Fruit fly (Drosophila melanogaster) whole organism, embryonic: ENCODE results near the gene CG13074.

Experiments used
- BEAF-32 ChIP-seq: fragments of 200-800 bp; sonication (Bioruptor generic); optimal IDR thresholded peaks from 3 replicates; lab custom pipeline; 2017; ENCODE audit warnings: missing biosample characterization, missing genetic modification characterization, mild to moderate bottlenecking, moderate library complexity, missing genetic modification reagents
- Blimp-1 ChIP-seq: fragments of 200-800 bp; sonication (Bioruptor generic); optimal IDR thresholded peaks from 3 replicates; lab custom pipeline; 2018; ENCODE audit warnings: missing biosample characterization, missing genetic modification characterization, mild to moderate bottlenecking, moderate library complexity, missing genetic modification reagents
- CG10267 ChIP-seq: fragments of 200-800 bp; sonication (Bioruptor generic); optimal IDR thresholded peaks from 2 replicates; lab custom pipeline; 2018; ENCODE audit warnings: missing biosample characterization, mild to moderate bottlenecking, missing genetic modification characterization, moderate library complexity
- CG11504 ChIP-seq: fragments of 200-800 bp; sonication (Bioruptor generic); optimal IDR thresholded peaks from 3 replicates; lab custom pipeline; 2019; ENCODE audit warnings: missing biosample characterization, mild to moderate bottlenecking, missing genetic modification characterization, moderate library complexity
- CG11560 ChIP-seq: fragments of 200-800 bp; sonication (Bioruptor generic); IDR thresholded peaks from 3 replicates; pipeline ENCODE4 v1.3.6; 2022; ENCODE audit warnings: missing biosample characterization, missing genetic modification characterization
- CG14441 ChIP-seq: fragments of 200-800 bp; sonication (Bioruptor generic); IDR thresholded peaks from 2 replicates; pipeline ENCODE4 v1.3.6; 2022; ENCODE audit warnings: missing biosample characterization, missing genetic modification characterization
- CG14860 ChIP-seq: fragments of 200-800 bp; sonication (Bioruptor generic); IDR thresholded peaks from 3 replicates; pipeline ENCODE4 v1.3.6; 2022; ENCODE audit warnings: missing biosample characterization, missing genetic modification characterization; ENCODE audit not compliant: partially characterized antibody
- CG15269 ChIP-seq: fragments of 200-800 bp; sonication (Bioruptor generic); optimal IDR thresholded peaks from 2 replicates; lab custom pipeline; 2018; ENCODE audit warnings: missing biosample characterization, mild to moderate bottlenecking, missing genetic modification characterization, moderate library complexity
- CG15601 ChIP-seq: fragments of 200-800 bp; sonication (Bioruptor generic); optimal IDR thresholded peaks from 3 replicates; lab custom pipeline; 2019; ENCODE audit warnings: missing biosample characterization, mild to moderate bottlenecking, missing genetic modification characterization, moderate library complexity
- CG17328 ChIP-seq: fragments of 200-800 bp; sonication (Bioruptor generic); IDR thresholded peaks from 2 replicates; pipeline ENCODE4 v1.3.6; 2022; ENCODE audit warnings: missing biosample characterization, missing genetic modification characterization
- CG30020 ChIP-seq: fragments of 200-800 bp; optimal IDR thresholded peaks from 2 replicates; lab custom pipeline; 2019; ENCODE audit warnings: missing biosample characterization, mild to moderate bottlenecking, missing genetic modification characterization, moderate library complexity
- CG32767 ChIP-seq: fragments of 200-800 bp; sonication (Bioruptor generic); IDR thresholded peaks from 2 replicates; pipeline ENCODE4 v1.3.6; 2022; ENCODE audit warnings: missing biosample characterization, missing genetic modification characterization
- CG33557 ChIP-seq: fragments of 200-800 bp; sonication (Bioruptor generic); optimal IDR thresholded peaks from 2 replicates; lab custom pipeline; 2019; ENCODE audit warnings: missing biosample characterization, mild to moderate bottlenecking, missing genetic modification characterization, moderate library complexity
- CG34224 ChIP-seq: fragments of 200-800 bp; sonication (Bioruptor generic); IDR thresholded peaks from 3 replicates; pipeline ENCODE4 v1.3.6; 2022; ENCODE audit warnings: missing biosample characterization, missing genetic modification characterization; ENCODE audit not compliant: partially characterized antibody
- CG4282 ChIP-seq: fragments of 200-800 bp; sonication (Bioruptor generic); optimal IDR thresholded peaks from 2 replicates; lab custom pipeline; 2016; ENCODE audit warnings: missing biosample characterization, missing genetic modification characterization
- CG6791 ChIP-seq: fragments of 200-800 bp; sonication (Bioruptor generic); IDR thresholded peaks from 3 replicates; pipeline ENCODE4 v1.3.6; 2022; ENCODE audit warnings: missing biosample characterization, missing genetic modification characterization; ENCODE audit not compliant: partially characterized antibody
- CG9727 ChIP-seq: fragments of 200-800 bp; sonication (Bioruptor generic); optimal IDR thresholded peaks from 3 replicates; lab custom pipeline; 2017; ENCODE audit warnings: missing biosample characterization, mild to moderate bottlenecking, missing genetic modification characterization
- CG9817 ChIP-seq: fragments of 200-800 bp; sonication (Bioruptor generic); optimal IDR thresholded peaks from 2 replicates; lab custom pipeline; 2018; ENCODE audit warnings: missing biosample characterization, mild to moderate bottlenecking, missing genetic modification characterization, moderate library complexity
- CG9876 ChIP-seq: fragments of 200-800 bp; sonication (Bioruptor generic); optimal IDR thresholded peaks from 2 replicates; lab custom pipeline; 2016; ENCODE audit warnings: missing biosample characterization, missing genetic modification characterization
- Dp ChIP-seq: fragments of 200-800 bp; sonication (Bioruptor generic); optimal IDR thresholded peaks from 2 replicates; lab custom pipeline; 2018; ENCODE audit warnings: missing biosample characterization, mild to moderate bottlenecking, missing genetic modification characterization, moderate library complexity
- Elba2 ChIP-seq: fragments of 200-800 bp; sonication (Bioruptor generic); optimal IDR thresholded peaks from 3 replicates; lab custom pipeline; 2016; ENCODE audit warnings: missing biosample characterization, missing genetic modification characterization
- Ets65A ChIP-seq: fragments of 200-800 bp; sonication (Bioruptor generic); peaks from one replicate; lab custom pipeline; 2016; ENCODE audit warnings: missing biosample characterization, missing genetic modification characterization
- Fer2 ChIP-seq: fragments of 200-800 bp; sonication (Bioruptor generic); optimal IDR thresholded peaks from 2 replicates; lab custom pipeline; 2018; ENCODE audit warnings: missing biosample characterization, mild to moderate bottlenecking, missing genetic modification characterization, moderate library complexity
- HLH54F ChIP-seq: fragments of 200-800 bp; sonication (Bioruptor generic); optimal IDR thresholded peaks from 3 replicates; lab custom pipeline; 2016; ENCODE audit warnings: missing biosample characterization, missing genetic modification characterization
- Hr78 ChIP-seq, 2 experiments: fragments of 200-800 bp in 1 of 2; fragments of >200 bp in 1 of 2; sonication (Bioruptor generic) in 1 of 2; optimal IDR thresholded peaks; 2 replicates each; lab custom pipeline; 2017 to 2019; ENCODE audit warnings: missing biosample characterization in 2 of 2, missing genetic modification characterization in 2 of 2, mild to moderate bottlenecking in 1 of 2, moderate library complexity in 1 of 2
- Max ChIP-seq: fragments of 200-800 bp; sonication (Bioruptor generic); optimal IDR thresholded peaks from 2 replicates; lab custom pipeline; 2016; ENCODE audit warnings: missing biosample characterization, mild to moderate bottlenecking, missing genetic modification characterization
- Pdp1 ChIP-seq, 2 experiments: fragments of 200-800 bp; sonication (Bioruptor generic); optimal IDR thresholded peaks; 3 replicates each; lab custom pipeline; 2016; ENCODE audit warnings: missing biosample characterization in 2 of 2, missing genetic modification characterization in 2 of 2, mild to moderate bottlenecking in 1 of 2, moderate library complexity in 1 of 2
- Sin3A ChIP-seq: fragments of >200 bp; optimal IDR thresholded peaks from 2 replicates; lab custom pipeline; 2018
- amos ChIP-seq: fragments of 200-800 bp; sonication (Bioruptor generic); IDR thresholded peaks from 2 replicates; pipeline ENCODE4 v1.3.6; 2022; ENCODE audit warnings: missing biosample characterization, missing genetic modification characterization; ENCODE audit not compliant: partially characterized antibody
- ato ChIP-seq: fragments of 200-800 bp; sonication (Bioruptor generic); IDR thresholded peaks from 2 replicates; pipeline ENCODE4 v1.3.6; 2022; ENCODE audit warnings: missing biosample characterization, missing genetic modification characterization; ENCODE audit not compliant: partially characterized antibody
- bbx ChIP-seq: fragments of 200-800 bp; sonication (Bioruptor generic); IDR thresholded peaks from 2 replicates; pipeline ENCODE4 v1.3.6; 2022; ENCODE audit warnings: missing biosample characterization, missing genetic modification characterization; ENCODE audit not compliant: partially characterized antibody
- br ChIP-seq: fragments of >200 bp; optimal IDR thresholded peaks from 2 replicates; lab custom pipeline; 2017
- bsh ChIP-seq, 2 experiments: fragments of 200-800 bp; sonication (Bioruptor generic); optimal IDR thresholded peaks; 2 replicates each; lab custom pipeline; 2017 to 2018; ENCODE audit warnings: mild to moderate bottlenecking in 2 of 2, missing biosample characterization in 2 of 2, missing genetic modification characterization in 2 of 2, moderate library complexity in 1 of 2
- chn ChIP-seq: fragments of 200-800 bp; sonication (Bioruptor generic); optimal IDR thresholded peaks from 2 replicates; lab custom pipeline; 2016; ENCODE audit warnings: missing biosample characterization, missing genetic modification characterization
- ci ChIP-seq: fragments of 200-800 bp; sonication (Bioruptor generic); IDR thresholded peaks from 3 replicates; pipeline ENCODE4 v1.3.6; 2022; ENCODE audit warnings: missing biosample characterization, missing genetic modification characterization
- eve ChIP-seq, 2 experiments: fragments of >200 bp; optimal IDR thresholded peaks; 2 replicates each; lab custom pipeline; 2017; ENCODE audit warnings: missing biosample characterization in 2 of 2, missing genetic modification characterization in 2 of 2
- gce ChIP-seq: fragments of 200-800 bp; sonication (Bioruptor generic); IDR thresholded peaks from 3 replicates; pipeline ENCODE4 v1.3.6; 2022; ENCODE audit warnings: missing biosample characterization, missing genetic modification characterization
- gro ChIP-seq: fragments of 200-800 bp; sonication (Bioruptor generic); optimal IDR thresholded peaks from 2 replicates; lab custom pipeline; 2016; ENCODE audit warnings: missing biosample characterization, missing genetic modification characterization
- hb ChIP-seq: fragments of 200-800 bp; sonication (Bioruptor generic); IDR thresholded peaks from 3 replicates; pipeline ENCODE4 v1.3.6; 2022; ENCODE audit warnings: missing biosample characterization, missing genetic modification characterization; ENCODE audit not compliant: partially characterized antibody
- kah ChIP-seq: fragments of 200-800 bp; sonication (Bioruptor generic); optimal IDR thresholded peaks from 2 replicates; lab custom pipeline; 2018; ENCODE audit warnings: missing biosample characterization, mild to moderate bottlenecking, missing genetic modification characterization
- klu ChIP-seq: fragments of 200-800 bp; sonication (Bioruptor generic); IDR thresholded peaks from 2 replicates; pipeline ENCODE4 v1.3.6; 2022; ENCODE audit warnings: missing biosample characterization, missing genetic modification characterization
- knrl ChIP-seq: fragments of 200-800 bp; sonication (Bioruptor generic); IDR thresholded peaks from 3 replicates; pipeline ENCODE4 v1.3.6; 2022; ENCODE audit warnings: missing biosample characterization, missing genetic modification characterization; ENCODE audit not compliant: partially characterized antibody
- lab ChIP-seq: fragments of 200-800 bp; sonication (Bioruptor generic); optimal IDR thresholded peaks from 3 replicates; lab custom pipeline; 2017; ENCODE audit warnings: missing biosample characterization, missing genetic modification characterization, mild to moderate bottlenecking, moderate library complexity, missing genetic modification reagents
- lmd ChIP-seq: fragments of 200-800 bp; sonication (Bioruptor generic); IDR thresholded peaks from 2 replicates; pipeline ENCODE4 v1.3.6; 2022; ENCODE audit warnings: missing biosample characterization, missing genetic modification characterization
- nmo ChIP-seq: fragments of 200-800 bp; sonication (Bioruptor generic); optimal IDR thresholded peaks from 2 replicates; lab custom pipeline; 2018; ENCODE audit warnings: missing biosample characterization, mild to moderate bottlenecking, missing genetic modification characterization, moderate library complexity
- pzg ChIP-seq: fragments of 200-800 bp; sonication (Bioruptor generic); optimal IDR thresholded peaks from 3 replicates; lab custom pipeline; 2018; ENCODE audit warnings: missing biosample characterization, mild to moderate bottlenecking, missing genetic modification characterization, moderate library complexity
- row ChIP-seq: fragments of 200-800 bp; sonication (Bioruptor generic); IDR thresholded peaks from 3 replicates; pipeline ENCODE4 v1.3.6; 2022; ENCODE audit warnings: missing biosample characterization, missing genetic modification characterization

The CG13074 gene

dm6 chr3L:16050887-16051258 is 46.4 kb downstream of the CG13074 start, which contains the start of gene Diap1 (continued):
- peak; percentile 85 for TF ChIP-seq Dp (GFP tag; lab: Kevin White, UChicago)
- peak; percentile 88 for TF ChIP-seq knrl (GFP tag; lab: Robert Waterston, UW)
- peak; percentile 59 for TF ChIP-seq CG10267 (tag; lab: Kevin White, UChicago)
- TF ChIP-seq Ets65A (GFP tag; lab: Kevin White, UChicago), result peak; percentile 90
- TF ChIP-seq ato (GFP tag; lab: Robert Waterston, UW), result peak; percentile 94
- TF ChIP-seq bbx (GFP tag; lab: Robert Waterston, UW), result peak; percentile 92
- peak; percentile 14; the same call in 2 of the 3 replicates for TF ChIP-seq ci (GFP tag; lab: Robert Waterston, UW)
- peak; percentile 71 for TF ChIP-seq Sin3A
- TF ChIP-seq lmd, result no peak
- peak; percentile 84 for TF ChIP-seq CG14860 (GFP tag; lab: Robert Waterston, UW)
- TF ChIP-seq amos (GFP tag; lab: Robert Waterston, UW), result peak; percentile 89; the same call in 1 of the 2 replicates
- TF ChIP-seq hb (GFP tag; lab: Robert Waterston, UW), result peak; percentile 89
- TF ChIP-seq row (GFP tag; lab: Robert Waterston, UW), result 0 out of 3 replicates have a peak, but pooled peaks have one; percentile 36
- TF ChIP-seq kah (GFP tag; lab: Kevin White, UChicago), result no peak
- TF ChIP-seq CG9727, result no peak
- peak; percentile 100 for TF ChIP-seq CG11560
- TF ChIP-seq Blimp-1 (GFP tag; lab: Kevin White, UChicago), result peak; percentile 15
- no peak; the same call in 1 of the 2 replicates for TF ChIP-seq CG14441
- peak; percentile 96 for TF ChIP-seq CG6791
- TF ChIP-seq CG34224 (GFP tag; lab: Robert Waterston, UW), result peak; percentile 80
- no peak for TF ChIP-seq CG15601 (tag; lab: Kevin White, UChicago)
- no peak for TF ChIP-seq CG9876
- TF ChIP-seq CG11504, result peak; percentile 23
- TF ChIP-seq HLH54F (GFP tag; lab: Kevin White, UChicago), result no peak
- no peak for TF ChIP-seq br (lab: Kevin White, UChicago)
- TF ChIP-seq CG9817 (tag; lab: Kevin White, UChicago), result peak; percentile 17
- TF ChIP-seq nmo (GFP tag; lab: Kevin White, UChicago), result peak; percentile 50
- peak; percentile 89 for TF ChIP-seq BEAF-32 (GFP tag; lab: Kevin White, UChicago)
- no peak for TF ChIP-seq lab (GFP tag; lab: Kevin White, UChicago)
- TF ChIP-seq CG15269 (tag; lab: Kevin White, UChicago), result no peak
- TF ChIP-seq Pdp1 (GFP tag; optimal IDR thresholded peaks at IDR 0.05; lab: Kevin White, UChicago), result peak in 1 of 2 experiments; percentile 17
- peak; percentile 99 for TF ChIP-seq pzg (GFP tag; lab: Kevin White, UChicago)
- no peak for TF ChIP-seq Fer2 (tag; lab: Kevin White, UChicago)

dm6 chr3L:16049955-16050886 is 47.1 kb downstream of the CG13074 start:
- TF ChIP-seq eve (GFP tag; optimal IDR thresholded peaks at IDR 0.05; lab: Kevin White, UChicago) (peak in 1 of 2 experiments; percentile 61), CG30020 (no peak), CG17328 (GFP tag; lab: Robert Waterston, UW) (no peak), Max (no peak), Blimp-1 (GFP tag; lab: Kevin White, UChicago) (no peak), chn (peak; percentile 6), klu (GFP tag; lab: Robert Waterston, UW) (no peak), CG33557 (GFP tag; lab: Kevin White, UChicago) (peak; percentile 29), bsh (GFP tag; optimal IDR thresholded peaks at IDR 0.05; lab: Kevin White, UChicago) (peak; percentile 19 to 57), CG4282 (GFP tag; lab: Kevin White, UChicago) (peak; percentile 17), gro (no peak), gce (GFP tag; lab: Robert Waterston, UW) (no peak; the same call in 2 of the 3 replicates), Hr78 (GFP tag; optimal IDR thresholded peaks at IDR 0.05; lab: Kevin White, UChicago) (no peak), Elba2 (GFP tag; lab: Kevin White, UChicago) (peak; percentile 59), CG32767 (GFP tag; lab: Robert Waterston, UW) (no peak), CG34224 (GFP tag; lab: Robert Waterston, UW) (peak; percentile 28; the same call in 2 of the 3 replicates)
